Worm (Caenorhabditis elegans) whole organism, dauer: ENCODE data around the gene comt-3.

Source experiments
- unc-62 ChIP-seq: sonication (generic microtip); optimal IDR thresholded peaks from 2 replicates; lab custom pipeline; 2017; ENCODE audit warnings: missing biosample characterization, missing genetic modification reagents, missing genetic modification characterization

Gene comt-3

DNA sequence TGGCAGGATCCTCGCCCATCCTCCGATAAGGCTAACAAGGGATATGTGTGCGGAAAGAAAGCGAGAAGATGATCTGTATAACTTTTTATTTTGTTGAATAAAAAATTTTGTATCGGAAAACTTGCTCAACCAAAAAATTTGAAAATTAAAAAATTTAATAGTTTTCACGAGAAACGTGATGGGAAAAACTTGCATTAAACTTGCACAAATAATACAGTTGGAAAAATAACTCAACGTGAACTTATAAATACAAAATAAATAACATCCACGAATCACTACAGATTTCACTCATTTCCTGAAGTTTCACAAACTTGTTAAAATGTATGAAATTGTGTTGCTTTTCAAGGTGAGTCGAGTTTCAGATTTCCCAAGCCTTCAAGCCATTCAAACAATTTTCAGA lies 41.7 kb downstream of the comt-3 start, which contains the start of gene F36F12.7:
TSS of gene F36F12.7 (plus strand) at position 301 of the 400 bp plus-strand sequence.
- TF ChIP-seq unc-62 (GFP tag; lab: Kevin White, UChicago), result no peak

DNA sequence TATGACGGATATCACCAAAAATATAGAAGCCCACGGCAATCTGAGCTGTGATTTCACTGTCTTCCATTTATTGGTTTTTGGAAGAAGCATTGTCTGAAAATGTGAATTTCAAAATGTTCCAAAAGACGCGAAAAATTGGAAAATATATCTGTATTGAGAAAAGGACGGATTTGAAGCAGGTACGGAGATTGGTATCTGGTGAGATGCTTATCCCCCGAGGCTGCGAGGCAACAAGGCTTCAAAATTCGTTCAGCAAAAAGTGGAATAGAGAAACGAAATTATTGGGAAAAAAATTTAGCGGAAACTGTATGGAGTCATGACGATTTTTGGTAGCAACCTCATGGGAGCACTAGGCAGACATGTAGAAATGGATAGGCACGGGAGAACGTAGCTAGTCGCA lies 45.8 kb downstream of the comt-3 start, which contains the start of gene F36F12.1:
TSS of gene F36F12.1 (minus strand) at position 101 of the 400 bp plus-strand sequence.
- TF ChIP-seq unc-62 (GFP tag; lab: Kevin White, UChicago), result no peak

DNA sequence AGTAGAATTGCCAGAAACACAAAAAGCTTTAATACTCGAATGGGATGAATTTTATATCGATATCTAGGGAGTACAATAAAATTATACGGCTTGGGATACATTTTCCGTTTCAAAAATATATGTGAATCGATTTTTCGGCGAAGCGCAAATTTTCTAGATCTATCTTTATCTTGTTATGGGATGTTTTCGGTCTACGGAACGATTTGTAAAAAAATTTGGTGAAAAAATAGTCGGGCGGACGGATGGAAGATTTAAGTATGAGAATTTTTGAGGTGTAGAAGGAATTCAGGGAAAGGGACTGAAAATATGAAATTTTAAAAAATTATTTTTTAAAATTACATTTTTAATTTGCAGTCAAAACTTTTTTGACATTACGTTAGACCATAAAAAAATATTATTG lies 48.6 kb downstream of the comt-3 start, which contains the start of gene F22F7.4:
TSS of gene F22F7.4 (minus strand) at position 101 of the 400 bp plus-strand sequence.
- no peak for TF ChIP-seq unc-62 (GFP tag; lab: Kevin White, UChicago)

DNA sequence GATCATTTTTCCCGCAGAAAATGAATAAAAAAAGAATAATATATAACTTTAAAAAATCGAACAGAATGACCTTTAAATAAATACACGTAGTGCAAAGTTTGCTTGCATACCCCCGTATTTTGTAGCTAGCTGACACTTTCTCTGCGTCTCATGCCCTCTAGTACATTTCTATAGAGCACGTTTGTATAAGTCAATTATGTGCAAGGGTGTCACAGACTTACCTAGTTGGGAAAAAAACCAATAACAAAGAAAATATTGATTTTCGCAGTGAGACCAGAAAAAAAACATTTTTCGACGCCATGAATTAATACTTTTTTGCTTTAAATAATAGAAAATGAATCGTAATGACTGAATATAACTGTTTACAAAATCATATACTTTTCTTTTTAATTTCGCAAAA lies 52.0 kb downstream of the comt-3 start, which contains the start of gene ckb-4:
TSS of gene ckb-4 (minus strand) at position 140 of the 400 bp plus-strand sequence.
- no peak for TF ChIP-seq unc-62 (GFP tag; lab: Kevin White, UChicago)

DNA sequence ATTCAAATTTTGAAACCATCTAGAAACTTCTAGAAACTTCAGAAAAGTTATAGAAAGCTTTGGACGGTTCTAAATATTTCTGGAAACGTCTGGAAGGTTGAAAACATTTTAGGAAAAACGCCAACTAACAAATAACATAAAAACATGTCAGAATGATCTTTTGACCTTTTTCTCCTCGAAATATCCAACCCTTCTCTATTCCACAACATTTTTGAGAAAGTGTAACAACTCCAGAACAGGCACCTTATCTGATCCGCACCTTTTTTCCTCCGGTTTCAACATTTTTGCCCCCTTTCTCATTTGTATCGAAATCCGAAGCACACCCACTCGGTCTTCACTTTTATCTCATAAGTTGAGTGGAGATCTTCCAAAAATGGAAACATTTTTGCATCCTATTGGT lies 53.0 kb downstream of the comt-3 start, which contains the start of gene F22F7.3:
TSS of gene F22F7.3 (plus strand) at position 301 of the 400 bp plus-strand sequence.
- TF ChIP-seq unc-62 (GFP tag; lab: Kevin White, UChicago), result no peak
